Fruit fly (Drosophila melanogaster) whole organism: ENCODE measurements around the gene CG14721.

Source experiments
- CG8478 ChIP-seq: fragments of >200 bp; optimal IDR thresholded peaks from 2 replicates; lab custom pipeline; 2018; ENCODE audit warnings: inconsistent platforms
- Dll ChIP-seq: fragments of >200 bp; optimal IDR thresholded peaks from 2 replicates; lab custom pipeline; 2017
- EcR ChIP-seq, 2 experiments: fragments of >200 bp; optimal IDR thresholded peaks; 2 replicates each; lab custom pipeline; 2017; ENCODE audit warnings: missing biosample characterization in 2 of 2, missing genetic modification characterization in 2 of 2, missing genetic modification reagents in 2 of 2
- pan ChIP-seq: fragments of >200 bp; optimal IDR thresholded peaks from 2 replicates; lab custom pipeline; 2017
- psq ChIP-seq: fragments of >200 bp; optimal IDR thresholded peaks from 2 replicates; lab custom pipeline; 2017
- usp ChIP-seq: fragments of >200 bp; optimal IDR thresholded peaks from 2 replicates; lab custom pipeline; 2017; ENCODE audit warnings: missing biosample characterization, missing genetic modification characterization, mixed read lengths

CG14721 gene

dm6 chr3R:11773325-11773998, 38.2 kb downstream of the CG14721 start:
- TF ChIP-seq pan (lab: Kevin White, UChicago) (no peak), Dll (peak; percentile 91), psq (no peak), EcR (GFP tag; optimal IDR thresholded peaks at IDR 0.05; lab: Kevin White, UChicago) (no peak), CG8478 (lab: Kevin White, UChicago) (no peak), usp (GFP tag; lab: Kevin White, UChicago) (no peak)

dm6 chr3R:11773999-11774397, 38.8 kb downstream of the CG14721 start:
- TF ChIP-seq EcR (GFP tag; optimal IDR thresholded peaks at IDR 0.05; lab: Kevin White, UChicago) (no peak), pan (lab: Kevin White, UChicago) (no peak), psq (no peak), CG8478 (lab: Kevin White, UChicago) (no peak), Dll (no peak), usp (GFP tag; lab: Kevin White, UChicago) (no peak)

- TF ChIP-seq Dll (no peak), usp (GFP tag; lab: Kevin White, UChicago) (no peak), EcR (GFP tag; optimal IDR thresholded peaks at IDR 0.05; lab: Kevin White, UChicago) (no peak), pan (lab: Kevin White, UChicago) (no peak), psq (no peak), CG8478 (lab: Kevin White, UChicago) (no peak)
Observed at dm6 chr3R:11775207-11775606, 40.0 kb downstream of the CG14721 start.

dm6 chr3R:11776068-11776767, 41.0 kb downstream of the CG14721 start:
- TF ChIP-seq pan (lab: Kevin White, UChicago) (no peak), CG8478 (lab: Kevin White, UChicago) (no peak), EcR (GFP tag; optimal IDR thresholded peaks at IDR 0.05; lab: Kevin White, UChicago) (no peak), Dll (no peak), psq (no peak), usp (GFP tag; lab: Kevin White, UChicago) (no peak)

dm6 chr3R:11777058-11777457, 41.8 kb downstream of the CG14721 start:
- TF ChIP-seq Dll (no peak), psq (no peak), pan (lab: Kevin White, UChicago) (no peak), usp (GFP tag; lab: Kevin White, UChicago) (no peak), EcR (GFP tag; optimal IDR thresholded peaks at IDR 0.05; lab: Kevin White, UChicago) (no peak), CG8478 (lab: Kevin White, UChicago) (no peak)

- TF ChIP-seq psq (no peak), pan (lab: Kevin White, UChicago) (peak; percentile 97), Dll (peak; percentile 35), usp (GFP tag; lab: Kevin White, UChicago) (no peak)
Observed at dm6 chr3R:11778012-11778865, 43.0 kb downstream of the CG14721 start.

- TF ChIP-seq EcR (GFP tag; optimal IDR thresholded peaks at IDR 0.05; lab: Kevin White, UChicago) (no peak), usp (GFP tag; lab: Kevin White, UChicago) (no peak), pan (lab: Kevin White, UChicago) (no peak), psq (no peak), Dll (no peak), CG8478 (lab: Kevin White, UChicago) (no peak)
Observed at dm6 chr3R:11778879-11779278, 43.6 kb downstream of the CG14721 start.

- TF ChIP-seq EcR (GFP tag; optimal IDR thresholded peaks at IDR 0.05; lab: Kevin White, UChicago) = peak; percentile 44 to 96
- TF ChIP-seq usp (GFP tag; lab: Kevin White, UChicago) = no peak
Observed at dm6 chr3R:11779357-11780018, 44.2 kb downstream of the CG14721 start.

- TF ChIP-seq EcR (GFP tag; optimal IDR thresholded peaks at IDR 0.05; lab: Kevin White, UChicago) = no peak
- TF ChIP-seq pan (lab: Kevin White, UChicago) = no peak
- no peak for TF ChIP-seq usp (GFP tag; lab: Kevin White, UChicago)
Observed at dm6 chr3R:11780181-11780688, 45.0 kb downstream of the CG14721 start.
